Worm (Caenorhabditis elegans) whole organism, early embryonic: ENCODE data around the gene clp-4.

Experiments used
- B0310.2 ChIP-seq: sonication (generic microtip); optimal IDR thresholded peaks from 2 replicates; lab custom pipeline; 2016; ENCODE audit warnings: mild to moderate bottlenecking, missing genetic modification characterization, missing compliant biosample characterization
- F13C5.2 ChIP-seq: sonication (generic microtip); optimal IDR thresholded peaks from 2 replicates; lab custom pipeline; 2017; ENCODE audit warnings: mild to moderate bottlenecking, missing genetic modification characterization, inconsistent platforms, missing compliant biosample characterization
- aly-1 ChIP-seq: sonication (generic microtip); optimal IDR thresholded peaks from 2 replicates; lab custom pipeline; 2016; ENCODE audit warnings: missing genetic modification characterization, missing compliant biosample characterization
- ama-1 ChIP-seq: fragments of 150-350 bp; optimal IDR thresholded peaks from 2 replicates; lab custom pipeline; 2014
- ceh-13 ChIP-seq: fragments of 200-800 bp; sonication (Bioruptor generic); optimal IDR thresholded peaks from 2 replicates; lab custom pipeline; 2018; ENCODE audit warnings: mild to moderate bottlenecking, missing genetic modification characterization, missing compliant biosample characterization
- ceh-36 ChIP-seq: sonication (generic microtip); optimal IDR thresholded peaks from 2 replicates; lab custom pipeline; 2016; ENCODE audit warnings: missing genetic modification characterization, inconsistent platforms, missing compliant biosample characterization
- ets-7 ChIP-seq: sonication (generic microtip); optimal IDR thresholded peaks from 2 replicates; lab custom pipeline; 2016; ENCODE audit warnings: missing genotype, missing genetic modification characterization, missing compliant biosample characterization
- flt-1 ChIP-seq: fragments of 200-800 bp; sonication (Bioruptor generic); IDR thresholded peaks from 2 replicates; pipeline ENCODE4 v1.3.6; 2022; ENCODE audit warnings: missing genetic modification characterization, missing compliant biosample characterization
- hmbx-1 ChIP-seq: sonication (generic microtip); optimal IDR thresholded peaks from 2 replicates; lab custom pipeline; 2016; ENCODE audit warnings: mild to moderate bottlenecking, missing genetic modification characterization, missing compliant biosample characterization
- hmg-4 ChIP-seq: fragments of 200-800 bp; sonication (Bioruptor generic); optimal IDR thresholded peaks from 2 replicates; lab custom pipeline; 2018; ENCODE audit warnings: mild to moderate bottlenecking, missing genetic modification characterization, missing compliant biosample characterization
- hnd-1 ChIP-seq: sonication (generic microtip); optimal IDR thresholded peaks from 2 replicates; lab custom pipeline; 2016; ENCODE audit warnings: missing genetic modification characterization, missing compliant biosample characterization
- pes-1 ChIP-seq: fragments of 200-800 bp; sonication (Bioruptor generic); IDR thresholded peaks from 2 replicates; pipeline ENCODE4 v1.3.6; 2022; ENCODE audit warnings: missing genetic modification reagents, missing genetic modification characterization, missing compliant biosample characterization
- scrt-1 ChIP-seq: fragments of 200-800 bp; sonication (Bioruptor generic); IDR thresholded peaks from 2 replicates; pipeline ENCODE4 v1.3.6; 2022; ENCODE audit warnings: missing genetic modification characterization, missing compliant biosample characterization
- sea-1 ChIP-seq: fragments of 200-800 bp; sonication (Bioruptor generic); conservative IDR thresholded peaks from 2 replicates; pipeline ENCODE4 v1.3.6; 2022; ENCODE audit warnings: missing genetic modification characterization, missing compliant biosample characterization
- tbx-11 ChIP-seq: fragments of 200-800 bp; sonication (Bioruptor generic); IDR thresholded peaks from 2 replicates; pipeline ENCODE4 v1.3.6; 2022; ENCODE audit warnings: missing genetic modification characterization, missing compliant biosample characterization
- tbx-37 ChIP-seq: fragments of 200-800 bp; sonication (Bioruptor generic); conservative IDR thresholded peaks from 2 replicates; pipeline ENCODE4 v1.3.6; 2022; ENCODE audit warnings: missing genetic modification reagents, missing genetic modification characterization, missing compliant biosample characterization
- tra-4 ChIP-seq: sonication (generic microtip); optimal IDR thresholded peaks from 2 replicates; lab custom pipeline; 2017; ENCODE audit warnings: missing genetic modification characterization, missing compliant biosample characterization

Gene clp-4

ce11 chrIII:1806183-1806798 is 11.8 kb downstream of the clp-4 start:
- TF ChIP-seq tbx-11 (GFP tag; lab: Robert Waterston, UW) (no peak), aly-1 (tag; lab: Kevin White, UChicago) (no peak), sea-1 (no peak), ceh-13 (no peak), scrt-1 (GFP tag; lab: Robert Waterston, UW) (no peak), hnd-1 (no peak), B0310.2 (tag; lab: Kevin White, UChicago) (no peak), pes-1 (GFP tag; lab: Robert Waterston, UW) (no peak), F13C5.2 (tag; lab: Kevin White, UChicago) (no peak), tra-4 (tag; lab: Kevin White, UChicago) (no peak)

DNA sequence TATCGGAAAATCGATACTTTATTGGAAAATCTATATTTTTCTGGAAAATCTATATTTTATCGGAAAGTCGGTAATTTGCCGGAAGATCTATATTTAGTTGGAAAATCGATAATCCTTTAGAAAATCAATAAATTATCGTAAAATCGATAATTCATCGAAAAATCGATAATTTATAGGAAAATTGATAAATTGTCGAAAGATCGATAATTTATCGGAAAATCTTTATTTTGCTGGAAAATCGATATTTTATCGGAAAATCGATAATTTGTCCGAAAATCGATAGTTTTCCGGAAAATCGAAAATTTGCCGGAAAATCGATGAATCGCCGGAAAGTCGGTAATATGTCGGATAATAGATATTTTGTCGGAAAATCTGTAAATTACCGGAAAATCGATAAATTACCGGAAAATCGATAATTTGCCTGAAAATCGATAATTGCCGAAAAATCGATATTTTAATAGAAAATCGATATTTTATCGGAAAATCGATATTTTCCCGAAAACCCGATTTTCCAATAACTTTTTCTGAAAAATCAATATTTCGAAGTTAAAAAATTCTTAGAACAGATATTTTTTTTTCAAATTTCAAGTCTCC is 12.6 kb downstream of the clp-4 start:
- no peak for TF ChIP-seq tra-4 (tag; lab: Kevin White, UChicago)
- no peak for TF ChIP-seq hmg-4 (GFP tag; lab: Kevin White, UChicago)
- TF ChIP-seq pes-1 (GFP tag; lab: Robert Waterston, UW): no peak
- no peak for TF ChIP-seq tbx-11 (GFP tag; lab: Robert Waterston, UW)
- no peak for TF ChIP-seq flt-1 (GFP tag; lab: Robert Waterston, UW)
- TF ChIP-seq ama-1 (lab: Kevin White, UChicago): no peak
- no peak for TF ChIP-seq sea-1

ce11 chrIII:1804477-1804876 is 13.6 kb downstream of the clp-4 start:
- TF ChIP-seq sea-1 (no peak), tra-4 (tag; lab: Kevin White, UChicago) (no peak), ama-1 (lab: Kevin White, UChicago) (no peak), hnd-1 (no peak), pes-1 (GFP tag; lab: Robert Waterston, UW) (no peak), scrt-1 (GFP tag; lab: Robert Waterston, UW) (no peak), tbx-37 (GFP tag; lab: Robert Waterston, UW) (no peak), F13C5.2 (tag; lab: Kevin White, UChicago) (no peak), aly-1 (tag; lab: Kevin White, UChicago) (no peak), hmbx-1 (no peak), flt-1 (GFP tag; lab: Robert Waterston, UW) (no peak), tbx-11 (GFP tag; lab: Robert Waterston, UW) (no peak), ceh-36 (no peak), ets-7 (no peak), ceh-13 (no peak), B0310.2 (tag; lab: Kevin White, UChicago) (no peak), hmg-4 (GFP tag; lab: Kevin White, UChicago) (no peak)

DNA sequence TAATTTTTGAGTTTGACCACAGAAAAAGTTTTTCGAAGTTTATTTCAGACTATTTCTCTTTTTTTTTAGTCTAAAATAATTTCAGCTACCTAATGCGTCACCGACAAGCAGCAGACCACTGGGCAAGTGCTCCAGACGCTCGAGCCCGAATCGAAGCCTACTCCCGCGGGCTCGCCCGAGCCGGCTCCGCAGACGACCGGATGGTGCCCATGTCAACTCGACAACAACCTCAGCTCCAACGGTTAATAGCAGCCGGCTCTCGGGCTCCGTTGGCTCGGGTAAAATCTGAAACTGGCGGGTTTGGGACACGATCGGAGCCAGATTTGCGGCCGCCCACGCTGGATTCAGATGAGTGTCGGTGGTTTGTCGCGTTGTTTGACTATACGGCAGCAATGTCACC is 15.1 kb downstream of the clp-4 start:
- TF ChIP-seq aly-1 (tag; lab: Kevin White, UChicago) (no peak), B0310.2 (tag; lab: Kevin White, UChicago) (no peak), ceh-36 (no peak), flt-1 (GFP tag; lab: Robert Waterston, UW) (no peak), hnd-1 (no peak), ama-1 (lab: Kevin White, UChicago) (no peak), pes-1 (GFP tag; lab: Robert Waterston, UW) (no peak), tbx-37 (GFP tag; lab: Robert Waterston, UW) (no peak), scrt-1 (GFP tag; lab: Robert Waterston, UW) (no peak), ets-7 (no peak), tra-4 (tag; lab: Kevin White, UChicago) (no peak), F13C5.2 (tag; lab: Kevin White, UChicago) (no peak), ceh-13 (no peak), hmg-4 (GFP tag; lab: Kevin White, UChicago) (no peak), tbx-11 (GFP tag; lab: Robert Waterston, UW) (no peak), hmbx-1 (no peak), sea-1 (no peak)

- TF ChIP-seq scrt-1 (GFP tag; lab: Robert Waterston, UW) (no peak), F13C5.2 (tag; lab: Kevin White, UChicago) (no peak), sea-1 (no peak), ets-7 (no peak), tbx-37 (GFP tag; lab: Robert Waterston, UW) (no peak), ceh-36 (no peak), flt-1 (GFP tag; lab: Robert Waterston, UW) (no peak), ama-1 (lab: Kevin White, UChicago) (no peak), pes-1 (GFP tag; lab: Robert Waterston, UW) (no peak), ceh-13 (no peak), hmbx-1 (no peak), tbx-11 (GFP tag; lab: Robert Waterston, UW) (no peak)
Observed at ce11 chrIII:1799407-1799806, 18.7 kb downstream of the clp-4 start.

ce11 chrIII:1794100-1794499 is 24.0 kb downstream of the clp-4 start:
- no peak for TF ChIP-seq hmbx-1
- TF ChIP-seq pes-1 (GFP tag; lab: Robert Waterston, UW): no peak
- no peak for TF ChIP-seq tra-4 (tag; lab: Kevin White, UChicago)
- no peak for TF ChIP-seq tbx-37 (GFP tag; lab: Robert Waterston, UW)
- no peak for TF ChIP-seq hnd-1
- no peak for TF ChIP-seq B0310.2 (tag; lab: Kevin White, UChicago)
- no peak for TF ChIP-seq ceh-13
- no peak for TF ChIP-seq sea-1
- no peak for TF ChIP-seq F13C5.2 (tag; lab: Kevin White, UChicago)
- TF ChIP-seq aly-1 (tag; lab: Kevin White, UChicago): no peak
- no peak for TF ChIP-seq ets-7
- no peak for TF ChIP-seq tbx-11 (GFP tag; lab: Robert Waterston, UW)
- no peak for TF ChIP-seq hmg-4 (GFP tag; lab: Kevin White, UChicago)
- no peak for TF ChIP-seq scrt-1 (GFP tag; lab: Robert Waterston, UW)

DNA sequence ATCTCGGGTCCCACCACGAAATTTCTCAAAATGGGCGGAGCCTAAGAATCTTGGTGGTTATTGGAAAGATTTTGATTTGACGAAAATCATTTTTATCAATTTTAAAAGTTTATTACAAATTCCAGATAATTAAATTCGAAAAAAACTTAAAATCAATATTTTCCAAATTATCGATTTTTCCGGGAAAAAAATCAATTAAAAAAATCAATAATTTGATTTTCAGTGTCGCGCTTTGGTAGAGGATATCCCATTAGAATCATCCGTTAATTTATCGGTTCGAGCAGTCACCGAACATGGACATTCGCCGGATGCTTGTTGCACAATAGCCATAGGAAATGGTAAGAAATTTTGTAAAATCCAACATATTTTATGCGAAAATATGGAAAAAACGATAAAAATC is 24.7 kb downstream of the clp-4 start:
- TF ChIP-seq flt-1 (GFP tag; lab: Robert Waterston, UW) (no peak), tra-4 (tag; lab: Kevin White, UChicago) (no peak), hmbx-1 (no peak), B0310.2 (tag; lab: Kevin White, UChicago) (no peak), ets-7 (no peak), ceh-13 (no peak), ama-1 (lab: Kevin White, UChicago) (no peak), hnd-1 (no peak), pes-1 (GFP tag; lab: Robert Waterston, UW) (no peak), tbx-37 (GFP tag; lab: Robert Waterston, UW) (no peak), sea-1 (no peak), ceh-36 (no peak), hmg-4 (GFP tag; lab: Kevin White, UChicago) (no peak), aly-1 (tag; lab: Kevin White, UChicago) (no peak), tbx-11 (GFP tag; lab: Robert Waterston, UW) (no peak), F13C5.2 (tag; lab: Kevin White, UChicago) (no peak), scrt-1 (GFP tag; lab: Robert Waterston, UW) (no peak)
